Worm (Caenorhabditis elegans) whole organism, mixed stage, embryonic: ENCODE data around the gene T05C1.3.

Experiments used
- lin-13 ChIP-seq: fragments of 150-350 bp; optimal IDR thresholded peaks from 2 replicates; lab custom pipeline; 2014; ENCODE audit warnings: missing biosample characterization, missing genetic modification characterization
- lsy-2 ChIP-seq: fragments of 150-350 bp; optimal IDR thresholded peaks from 2 replicates; lab custom pipeline; 2014; ENCODE audit warnings: missing biosample characterization, missing genetic modification characterization
- mep-1 ChIP-seq: fragments of 150-350 bp; optimal IDR thresholded peaks from 2 replicates; lab custom pipeline; 2017; ENCODE audit warnings: missing biosample characterization, missing genetic modification reagents, missing genetic modification characterization, inconsistent platforms
- mls-2 ChIP-seq: sonication (generic microtip); optimal IDR thresholded peaks from 2 replicates; lab custom pipeline; 2016; ENCODE audit warnings: mild to moderate bottlenecking, missing genetic modification characterization, moderate library complexity, missing compliant biosample characterization
- nhr-237 ChIP-seq: fragments of 150-350 bp; optimal IDR thresholded peaks from 2 replicates; lab custom pipeline; 2014; ENCODE audit warnings: missing biosample characterization, missing genetic modification characterization
- snpc-4 ChIP-seq: fragments of 150-350 bp; optimal IDR thresholded peaks from 2 replicates; lab custom pipeline; 2014; ENCODE audit warnings: missing biosample characterization, missing genetic modification characterization
- unc-120 ChIP-seq: sonication (generic microtip); optimal IDR thresholded peaks from 2 replicates; lab custom pipeline; 2017; ENCODE audit warnings: missing genetic modification characterization, missing compliant biosample characterization; ENCODE audit not compliant: poor library complexity, severe bottlenecking
- unc-62 ChIP-seq: fragments of 150-350 bp; optimal IDR thresholded peaks from 2 replicates; lab custom pipeline; 2014; ENCODE audit warnings: missing biosample characterization, missing genetic modification reagents, missing genetic modification characterization

DNA sequence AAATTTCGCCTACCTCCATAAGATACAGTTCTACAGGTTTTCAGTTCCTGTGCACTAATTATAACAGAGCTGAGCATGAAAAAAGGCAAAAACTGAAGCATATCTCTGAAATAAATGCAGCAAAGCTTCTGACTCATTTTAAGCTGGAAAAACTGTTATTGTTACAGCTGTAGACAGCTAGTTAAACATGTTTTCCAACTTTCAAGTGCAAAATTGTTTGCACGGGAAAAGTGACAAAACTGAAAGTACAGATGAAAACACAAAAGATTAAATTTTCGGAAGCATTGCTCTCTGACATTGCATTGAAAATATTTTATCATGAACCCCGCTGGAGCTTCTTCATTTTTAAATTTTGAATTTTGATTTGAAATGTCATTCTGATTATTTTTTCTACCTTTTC is 1.5 kb upstream of the T05C1.3 start, which contains the start of gene T05C1.5:
- no peak for TF ChIP-seq mls-2 (tag; lab: Kevin White, UChicago)
- no peak for TF ChIP-seq lsy-2
- no peak for TF ChIP-seq lin-13 (tag; lab: Kevin White, UChicago)
- TF ChIP-seq unc-62 (GFP tag; lab: Kevin White, UChicago): no peak
- TF ChIP-seq unc-120 (tag; lab: Kevin White, UChicago): no peak
- TF ChIP-seq nhr-237: no peak
- TF ChIP-seq snpc-4 (tag; lab: Kevin White, UChicago): no peak
- TF ChIP-seq mep-1 (tag; lab: Kevin White, UChicago): no peak
